Fruit fly (Drosophila melanogaster) whole organism, embryonic: ENCODE results near the gene CG10333.

Source experiments
- Adf1 ChIP-seq: fragments of 200-800 bp; sonication (Bioruptor generic); IDR thresholded peaks from 2 replicates; pipeline ENCODE4 v1.3.6; 2022; ENCODE audit warnings: missing biosample characterization, missing genetic modification characterization
- Asciz ChIP-seq: fragments of 200-800 bp; sonication (Bioruptor generic); optimal IDR thresholded peaks from 2 replicates; lab custom pipeline; 2017; ENCODE audit warnings: missing biosample characterization, mild to moderate bottlenecking, missing genetic modification characterization, missing genetic modification reagents
- B-H2 ChIP-seq: fragments of 200-800 bp; sonication (Bioruptor generic); optimal IDR thresholded peaks from 2 replicates; lab custom pipeline; 2018; ENCODE audit warnings: missing biosample characterization, mild to moderate bottlenecking, missing genetic modification characterization
- CG1024 ChIP-seq: fragments of 200-800 bp; sonication (Bioruptor generic); IDR thresholded peaks from 2 replicates; pipeline ENCODE4 v1.3.6; 2022; ENCODE audit warnings: missing biosample characterization, missing genetic modification characterization
- CG10267 ChIP-seq: fragments of 200-800 bp; sonication (Bioruptor generic); optimal IDR thresholded peaks from 2 replicates; lab custom pipeline; 2018; ENCODE audit warnings: missing biosample characterization, mild to moderate bottlenecking, missing genetic modification characterization, moderate library complexity
- CG11085 ChIP-seq: fragments of 200-800 bp; sonication (Bioruptor generic); IDR thresholded peaks from 2 replicates; pipeline ENCODE4 v1.3.6; 2022; ENCODE audit warnings: missing biosample characterization, missing genetic modification characterization
- CG11695 ChIP-seq: fragments of 200-800 bp; sonication (Bioruptor generic); IDR thresholded peaks from 3 replicates; pipeline ENCODE4 v1.3.6; 2022; ENCODE audit warnings: missing biosample characterization, missing genetic modification characterization
- CG15269 ChIP-seq: fragments of 200-800 bp; sonication (Bioruptor generic); optimal IDR thresholded peaks from 2 replicates; lab custom pipeline; 2018; ENCODE audit warnings: missing biosample characterization, mild to moderate bottlenecking, missing genetic modification characterization, moderate library complexity
- CG16813 ChIP-seq: fragments of 200-800 bp; sonication (Bioruptor generic); IDR thresholded peaks from 3 replicates; pipeline ENCODE4 v1.3.6; 2022; ENCODE audit warnings: missing biosample characterization, missing genetic modification characterization; ENCODE audit not compliant: partially characterized antibody
- CG17186 ChIP-seq: fragments of 200-800 bp; sonication (Bioruptor generic); optimal IDR thresholded peaks from 3 replicates; lab custom pipeline; 2017; ENCODE audit warnings: missing biosample characterization, missing genetic modification reagents, missing genetic modification characterization
- CG17359 ChIP-seq: fragments of 200-800 bp; sonication (Bioruptor generic); optimal IDR thresholded peaks from 3 replicates; lab custom pipeline; 2018; ENCODE audit warnings: missing biosample characterization, mild to moderate bottlenecking, missing genetic modification characterization, moderate library complexity
- CG17912 ChIP-seq: fragments of 200-800 bp; sonication (Bioruptor generic); optimal IDR thresholded peaks from 2 replicates; lab custom pipeline; 2018; ENCODE audit warnings: missing biosample characterization, mild to moderate bottlenecking, missing genetic modification characterization
- CG1832 ChIP-seq: fragments of 200-800 bp; sonication (Bioruptor generic); optimal IDR thresholded peaks from 2 replicates; lab custom pipeline; 2017; ENCODE audit warnings: missing biosample characterization, mild to moderate bottlenecking, missing genetic modification characterization, inconsistent platforms
- CG2678 ChIP-seq: fragments of 200-800 bp; sonication (Bioruptor generic); optimal IDR thresholded peaks from 3 replicates; lab custom pipeline; 2019; ENCODE audit warnings: missing biosample characterization, mild to moderate bottlenecking, missing genetic modification characterization, moderate library complexity
- CG3163 ChIP-seq: fragments of 200-800 bp; sonication (Bioruptor generic); optimal IDR thresholded peaks from 3 replicates; lab custom pipeline; 2016; ENCODE audit warnings: missing biosample characterization, missing genetic modification characterization
- CG3407 ChIP-seq: fragments of 200-800 bp; sonication (Bioruptor generic); optimal IDR thresholded peaks from 2 replicates; lab custom pipeline; 2018; ENCODE audit warnings: missing biosample characterization, mild to moderate bottlenecking, missing genetic modification characterization
- CG6175 ChIP-seq: fragments of 200-800 bp; sonication (Bioruptor generic); IDR thresholded peaks from 3 replicates; pipeline ENCODE4 v1.3.6; 2022; ENCODE audit warnings: missing biosample characterization, missing genetic modification characterization
- CG6791 ChIP-seq: fragments of 200-800 bp; sonication (Bioruptor generic); IDR thresholded peaks from 3 replicates; pipeline ENCODE4 v1.3.6; 2022; ENCODE audit warnings: missing biosample characterization, missing genetic modification characterization; ENCODE audit not compliant: partially characterized antibody
- CG8924 ChIP-seq: fragments of 200-800 bp; optimal IDR thresholded peaks from 3 replicates; lab custom pipeline; 2019; ENCODE audit warnings: missing biosample characterization, mild to moderate bottlenecking, missing genetic modification characterization, moderate library complexity
- CTCF ChIP-seq: fragments of 200-800 bp; sonication (Bioruptor generic); optimal IDR thresholded peaks from 2 replicates; lab custom pipeline; 2017; ENCODE audit warnings: missing biosample characterization, mild to moderate bottlenecking, missing genetic modification characterization, moderate library complexity
- D19A ChIP-seq: fragments of 200-800 bp; optimal IDR thresholded peaks from 3 replicates; lab custom pipeline; 2019; ENCODE audit warnings: missing biosample characterization, mild to moderate bottlenecking, missing genetic modification characterization, moderate library complexity
- Dbx ChIP-seq: fragments of 200-800 bp; sonication (Bioruptor generic); IDR thresholded peaks from 3 replicates; pipeline ENCODE4 v1.3.6; 2022; ENCODE audit warnings: missing biosample characterization, missing genetic modification characterization
- Doc3 ChIP-seq: fragments of 200-800 bp; sonication (Bioruptor generic); IDR thresholded peaks from 3 replicates; pipeline ENCODE4 v1.3.6; 2022; ENCODE audit warnings: missing biosample characterization, missing genetic modification characterization; ENCODE audit not compliant: partially characterized antibody
- Dp ChIP-seq: fragments of 200-800 bp; sonication (Bioruptor generic); optimal IDR thresholded peaks from 2 replicates; lab custom pipeline; 2018; ENCODE audit warnings: missing biosample characterization, mild to moderate bottlenecking, missing genetic modification characterization, moderate library complexity
- Fer1 ChIP-seq: fragments of 200-800 bp; sonication (Bioruptor generic); optimal IDR thresholded peaks from 2 replicates; lab custom pipeline; 2017; ENCODE audit warnings: missing biosample characterization, mild to moderate bottlenecking, missing genetic modification characterization
- Lpt ChIP-seq: fragments of >200 bp; optimal IDR thresholded peaks from 2 replicates; lab custom pipeline; 2018; ENCODE audit warnings: missing biosample characterization, missing genetic modification characterization
- NC2β ChIP-seq: fragments of 200-800 bp; sonication (Bioruptor generic); optimal IDR thresholded peaks from 2 replicates; lab custom pipeline; 2016; ENCODE audit warnings: missing biosample characterization, missing genetic modification characterization
- ase ChIP-seq: fragments of 200-800 bp; sonication (Bioruptor generic); IDR thresholded peaks from 3 replicates; pipeline ENCODE4 v1.3.6; 2022; ENCODE audit warnings: missing biosample characterization, missing genetic modification characterization
- bbx ChIP-seq: fragments of 200-800 bp; sonication (Bioruptor generic); IDR thresholded peaks from 2 replicates; pipeline ENCODE4 v1.3.6; 2022; ENCODE audit warnings: missing biosample characterization, missing genetic modification characterization; ENCODE audit not compliant: partially characterized antibody
- bigmax ChIP-seq: fragments of 200-800 bp; sonication (Bioruptor generic); optimal IDR thresholded peaks from 2 replicates; lab custom pipeline; 2018; ENCODE audit warnings: missing biosample characterization, mild to moderate bottlenecking, missing genetic modification characterization
- bsh ChIP-seq, 2 experiments: fragments of 200-800 bp; sonication (Bioruptor generic); optimal IDR thresholded peaks; 2 replicates each; lab custom pipeline; 2017 to 2018; ENCODE audit warnings: mild to moderate bottlenecking in 2 of 2, missing biosample characterization in 2 of 2, missing genetic modification characterization in 2 of 2, moderate library complexity in 1 of 2
- btn ChIP-seq: fragments of 200-800 bp; sonication (Bioruptor generic); optimal IDR thresholded peaks from 2 replicates; lab custom pipeline; 2016; ENCODE audit warnings: missing biosample characterization, missing genetic modification characterization
- chif ChIP-seq, 2 experiments: fragments of 200-800 bp; sonication (Bioruptor generic); optimal IDR thresholded peaks; 3 replicates each; lab custom pipeline; 2016; ENCODE audit warnings: missing biosample characterization in 2 of 2, missing genetic modification characterization in 2 of 2
- crc ChIP-seq: fragments of 200-800 bp; sonication (Bioruptor generic); optimal IDR thresholded peaks from 2 replicates; lab custom pipeline; 2016; ENCODE audit warnings: missing biosample characterization, missing genetic modification characterization
- crol ChIP-seq: fragments of 200-800 bp; sonication (Bioruptor generic); IDR thresholded peaks from 2 replicates; pipeline ENCODE4 v1.3.6; 2022; ENCODE audit warnings: missing biosample characterization, missing genetic modification characterization
- exex ChIP-seq: fragments of 200-800 bp; sonication (Bioruptor generic); optimal IDR thresholded peaks from 4 replicates; lab custom pipeline; 2018; ENCODE audit warnings: missing biosample characterization, mild to moderate bottlenecking, missing genetic modification characterization, moderate library complexity
- ftz-f1 ChIP-seq: fragments of 200-800 bp; sonication (Bioruptor generic); optimal IDR thresholded peaks from 2 replicates; lab custom pipeline; 2016; ENCODE audit warnings: missing biosample characterization, missing genetic modification characterization
- gro ChIP-seq: fragments of 200-800 bp; sonication (Bioruptor generic); optimal IDR thresholded peaks from 2 replicates; lab custom pipeline; 2016; ENCODE audit warnings: missing biosample characterization, missing genetic modification characterization
- hb ChIP-seq: fragments of 200-800 bp; sonication (Bioruptor generic); IDR thresholded peaks from 3 replicates; pipeline ENCODE4 v1.3.6; 2022; ENCODE audit warnings: missing biosample characterization, missing genetic modification characterization; ENCODE audit not compliant: partially characterized antibody
- inv ChIP-seq: fragments of 200-800 bp; sonication (Bioruptor generic); IDR thresholded peaks from 2 replicates; pipeline ENCODE4 v1.3.6; 2022; ENCODE audit warnings: missing biosample characterization, missing genetic modification characterization; ENCODE audit not compliant: partially characterized antibody
- kah ChIP-seq: fragments of 200-800 bp; sonication (Bioruptor generic); optimal IDR thresholded peaks from 2 replicates; lab custom pipeline; 2018; ENCODE audit warnings: missing biosample characterization, mild to moderate bottlenecking, missing genetic modification characterization
- ken ChIP-seq: fragments of 200-800 bp; sonication (Bioruptor generic); IDR thresholded peaks from 3 replicates; pipeline ENCODE4 v1.3.6; 2022; ENCODE audit warnings: missing biosample characterization, missing genetic modification characterization
- lbe ChIP-seq: fragments of 200-800 bp; sonication (Bioruptor generic); optimal IDR thresholded peaks from 2 replicates; lab custom pipeline; 2016; ENCODE audit warnings: missing biosample characterization, mild to moderate bottlenecking, missing genetic modification characterization
- oc ChIP-seq: fragments of 200-800 bp; sonication (Bioruptor generic); optimal IDR thresholded peaks from 2 replicates; lab custom pipeline; 2018; ENCODE audit warnings: missing biosample characterization, mild to moderate bottlenecking, missing genetic modification characterization, moderate library complexity
- pzg ChIP-seq: fragments of 200-800 bp; sonication (Bioruptor generic); optimal IDR thresholded peaks from 3 replicates; lab custom pipeline; 2018; ENCODE audit warnings: missing biosample characterization, mild to moderate bottlenecking, missing genetic modification characterization, moderate library complexity
- sna ChIP-seq: fragments of 200-800 bp; sonication (Bioruptor generic); IDR thresholded peaks from 2 replicates; pipeline ENCODE4 v1.3.6; 2022; ENCODE audit warnings: missing biosample characterization, missing genetic modification characterization; ENCODE audit not compliant: partially characterized antibody
- sob ChIP-seq: fragments of 200-800 bp; sonication (Bioruptor generic); IDR thresholded peaks from 2 replicates; pipeline ENCODE4 v1.3.6; 2022; ENCODE audit warnings: missing biosample characterization, missing genetic modification characterization
- zf30C ChIP-seq: fragments of 200-800 bp; sonication (Bioruptor generic); optimal IDR thresholded peaks from 3 replicates; lab custom pipeline; 2018; ENCODE audit warnings: missing biosample characterization, mild to moderate bottlenecking, missing genetic modification characterization
- zfh1 ChIP-seq: fragments of 200-800 bp; sonication (Bioruptor generic); IDR thresholded peaks from 3 replicates; pipeline ENCODE4 v1.3.6; 2022; ENCODE audit warnings: missing biosample characterization, missing genetic modification characterization

CG10333 gene

DNA sequence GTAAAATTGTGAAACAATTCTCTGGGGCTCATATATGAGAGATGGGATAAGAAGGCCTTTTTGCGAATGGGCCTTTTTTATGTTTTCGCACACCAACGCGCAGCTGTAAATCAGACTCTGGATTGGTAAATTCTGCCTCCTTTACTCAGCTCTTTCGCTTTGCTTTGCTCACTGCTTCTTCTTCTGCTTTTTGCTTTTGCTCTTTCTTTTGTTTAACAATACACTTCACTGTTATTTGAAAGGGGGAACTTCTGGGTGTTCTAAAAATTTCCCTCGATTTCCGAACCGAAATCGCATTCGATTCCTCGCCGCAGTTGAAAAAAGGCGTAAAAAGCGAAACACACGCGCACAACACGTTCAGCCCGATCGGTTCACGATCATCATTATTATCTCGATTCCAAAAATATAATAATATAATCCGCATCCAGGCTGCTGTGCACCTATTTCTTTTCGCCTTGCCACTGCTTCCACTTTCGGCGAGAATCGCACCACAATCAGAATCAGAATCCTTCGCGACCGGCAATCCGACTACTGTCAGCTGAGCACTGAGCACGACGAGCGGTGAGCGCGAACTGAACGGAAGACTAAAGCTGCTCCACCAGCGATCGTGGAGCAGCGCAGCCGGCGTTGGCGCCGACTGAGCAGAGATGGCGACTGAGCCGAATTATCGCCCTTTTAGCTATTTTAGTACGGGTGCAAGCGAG is 34.8 kb upstream of the CG10333 start (continued):
- TF ChIP-seq gro (GFP tag; lab: Kevin White, UChicago) (peak; percentile 33), CTCF (GFP tag; lab: Kevin White, UChicago) (no peak), Dbx (GFP tag; lab: Robert Waterston, UW) (0 out of 3 replicates have a peak, but pooled peaks have one; percentile 43), CG3407 (GFP tag; lab: Kevin White, UChicago) (no peak), Doc3 (GFP tag; lab: Robert Waterston, UW) (0 out of 3 replicates have a peak, but pooled peaks have one; percentile 18), crc (GFP tag; lab: Kevin White, UChicago) (no peak), chif (GFP tag; optimal IDR thresholded peaks at IDR 0.05; lab: Kevin White, UChicago) (no peak), CG17186 (no peak), exex (tag; lab: Kevin White, UChicago) (no peak), CG10267 (tag; lab: Kevin White, UChicago) (no peak), Dp (GFP tag; lab: Kevin White, UChicago) (no peak), CG6791 (GFP tag; lab: Robert Waterston, UW) (0 out of 3 replicates have a peak, but pooled peaks have one; percentile 44), zfh1 (GFP tag; lab: Robert Waterston, UW) (0 out of 3 replicates have a peak, but pooled peaks have one; percentile 38), bsh (GFP tag; optimal IDR thresholded peaks at IDR 0.05; lab: Kevin White, UChicago) (no peak), CG15269 (peak; percentile 3), ftz-f1 (GFP tag; lab: Kevin White, UChicago) (peak; percentile 30), CG8924 (tag; lab: Kevin White, UChicago) (no peak), crol (peak; percentile 40; the same call in 1 of the 2 replicates), lbe (GFP tag; lab: Kevin White, UChicago) (no peak), CG1832 (GFP tag; lab: Kevin White, UChicago) (no peak), CG16813 (no peak), CG17912 (GFP tag; lab: Kevin White, UChicago) (no peak), CG2678 (tag; lab: Kevin White, UChicago) (peak; percentile 6), hb (GFP tag; lab: Robert Waterston, UW) (no peak), Lpt (GFP tag; lab: Kevin White, UChicago) (no peak), CG11695 (GFP tag; lab: Robert Waterston, UW) (peak; percentile 44; the same call in 1 of the 3 replicates), oc (tag; lab: Kevin White, UChicago) (no peak), sna (no peak), Asciz (GFP tag; lab: Kevin White, UChicago) (peak; percentile 4), ken (GFP tag; lab: Robert Waterston, UW) (peak; percentile 22; the same call in 1 of the 3 replicates), CG17359 (peak; percentile 10), pzg (GFP tag; lab: Kevin White, UChicago) (no peak), kah (GFP tag; lab: Kevin White, UChicago) (peak; percentile 13), D19A (peak; percentile 8), ase (no peak), inv (GFP tag; lab: Robert Waterston, UW) (no peak), Fer1 (GFP tag; lab: Kevin White, UChicago) (peak; percentile 45), CG3163 (GFP tag; lab: Kevin White, UChicago) (peak; percentile 17), sob (GFP tag; lab: Robert Waterston, UW) (0 out of 2 replicates have a peak, but pooled peaks have one; percentile 35), CG1024 (no peak), NC2β (GFP tag; lab: Kevin White, UChicago) (no peak), bbx (peak; percentile 47; the same call in 1 of the 2 replicates), bigmax (no peak), Adf1 (GFP tag; lab: Robert Waterston, UW) (peak; percentile 98), B-H2 (GFP tag; lab: Kevin White, UChicago) (peak; percentile 9), btn (GFP tag; lab: Kevin White, UChicago) (no peak), zf30C (GFP tag; lab: Kevin White, UChicago) (no peak), CG6175 (GFP tag; lab: Robert Waterston, UW) (0 out of 3 replicates have a peak, but pooled peaks have one; percentile 21), CG11085 (GFP tag; lab: Robert Waterston, UW) (no peak)
